Worm (Caenorhabditis elegans) whole organism, L1 larva: ENCODE measurements around the gene C16C8.16.

ENCODE experiments used
- aha-1 ChIP-seq: fragments of 150-350 bp; optimal IDR thresholded peaks from 2 replicates; lab custom pipeline; 2014; ENCODE audit warnings: missing biosample characterization, missing genetic modification characterization
- ceh-82 ChIP-seq, 3 experiments: fragments of 150-350 bp in 1 of 3; sonication (generic microtip) in 2 of 3; optimal IDR thresholded peaks; 2 replicates each; lab custom pipeline; 2014 to 2017; ENCODE audit warnings: missing biosample characterization in 3 of 3, missing genetic modification characterization in 3 of 3
- ces-1 ChIP-seq: fragments of 150-350 bp; optimal IDR thresholded peaks from 2 replicates; lab custom pipeline; 2014; ENCODE audit warnings: missing biosample characterization, missing genetic modification reagents, missing genetic modification characterization
- hlh-4 ChIP-seq: sonication (generic microtip); optimal IDR thresholded peaks from 2 replicates; lab custom pipeline; 2016; ENCODE audit warnings: mild to moderate bottlenecking, missing genetic modification characterization, missing compliant biosample characterization
- isw-1 ChIP-seq: fragments of 200-800 bp; sonication (Bioruptor generic); IDR thresholded peaks from 2 replicates; pipeline ENCODE4 v1.3.6; 2022; ENCODE audit warnings: missing genetic modification characterization, missing compliant biosample characterization
- lin-35 ChIP-seq, 2 experiments: fragments of 150-350 bp; optimal IDR thresholded peaks; 2 replicates each; lab custom pipeline; 2014; ENCODE audit warnings: missing biosample characterization in 2 of 2, missing genetic modification characterization in 2 of 2, missing genetic modification reagents in 2 of 2
- lin-39 ChIP-seq: fragments of 150-350 bp; optimal IDR thresholded peaks from 2 replicates; lab custom pipeline; 2014; ENCODE audit warnings: missing biosample characterization, missing genetic modification reagents, missing genetic modification characterization
- nhr-237 ChIP-seq: fragments of 150-350 bp; optimal IDR thresholded peaks from 2 replicates; lab custom pipeline; 2014; ENCODE audit warnings: missing biosample characterization, missing genetic modification characterization
- nhr-76 ChIP-seq: sonication (generic microtip); optimal IDR thresholded peaks from 2 replicates; lab custom pipeline; 2017; ENCODE audit warnings: missing biosample characterization, missing genetic modification characterization
- nhr-77 ChIP-seq: fragments of 150-350 bp; optimal IDR thresholded peaks from 2 replicates; lab custom pipeline; 2014; ENCODE audit warnings: missing biosample characterization, missing genetic modification characterization
- sox-4 ChIP-seq: sonication (generic microtip); optimal IDR thresholded peaks from 2 replicates; lab custom pipeline; 2016; ENCODE audit warnings: missing genetic modification characterization, missing compliant biosample characterization
- swsn-7 ChIP-seq: sonication (generic microtip); optimal IDR thresholded peaks from 2 replicates; lab custom pipeline; 2016; ENCODE audit warnings: missing genetic modification characterization, missing compliant biosample characterization
- unc-62 ChIP-seq: fragments of 150-350 bp; optimal IDR thresholded peaks from 2 replicates; lab custom pipeline; 2014; ENCODE audit warnings: missing biosample characterization, missing genetic modification reagents, missing genetic modification characterization
- ztf-4 ChIP-seq: fragments of 150-350 bp; optimal IDR thresholded peaks from 2 replicates; lab custom pipeline; 2014; ENCODE audit warnings: missing biosample characterization, missing genetic modification characterization

DNA sequence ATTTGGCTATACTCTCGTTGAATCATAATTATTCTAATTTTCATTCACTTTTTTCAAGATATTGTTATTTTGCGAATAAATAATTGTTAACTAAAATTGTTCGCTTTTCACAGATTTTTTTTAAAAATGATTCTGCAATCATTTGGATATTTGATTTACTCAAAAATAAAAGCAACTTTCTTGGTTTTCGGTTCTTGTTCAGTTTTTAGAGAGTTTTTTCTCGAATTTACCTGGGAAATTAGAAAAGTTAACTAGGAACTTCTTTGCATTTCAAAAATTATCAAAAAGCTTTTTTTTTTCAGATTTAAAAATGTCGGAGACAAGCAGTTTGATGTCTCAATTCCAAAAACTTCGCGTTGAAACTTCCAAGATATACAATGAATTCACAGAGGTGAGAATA lies 1.1 kb downstream of the C16C8.16 start, which contains the start of the genes C16C8.20 and gldi-6:
- TF ChIP-seq ztf-4 (tag; lab: Kevin White, UChicago) (no peak), nhr-76 (tag; lab: Kevin White, UChicago) (no peak), hlh-4 (no peak), nhr-237 (no peak), ceh-82 (tag; optimal IDR thresholded peaks at IDR 0.05; lab: Kevin White, UChicago) (no peak), aha-1 (tag; lab: Kevin White, UChicago) (no peak), nhr-77 (tag; lab: Kevin White, UChicago) (no peak), swsn-7 (tag; lab: Kevin White, UChicago) (no peak), isw-1 (no peak), lin-35 (GFP tag; optimal IDR thresholded peaks at IDR 0.05; lab: Kevin White, UChicago) (no peak), ces-1 (GFP tag; lab: Kevin White, UChicago) (no peak), sox-4 (tag; lab: Kevin White, UChicago) (no peak), lin-39 (tag; lab: Kevin White, UChicago) (no peak), unc-62 (no peak)
